Fruit fly (Drosophila melanogaster) whole organism, embryonic: ENCODE results near the gene Gyc89Da.

ENCODE experiments used
- Atf-2 ChIP-seq: fragments of 200-800 bp; sonication (Bioruptor generic); optimal IDR thresholded peaks from 2 replicates; lab custom pipeline; 2016; ENCODE audit warnings: missing biosample characterization, missing genetic modification characterization
- CG12104 ChIP-seq: fragments of 200-800 bp; sonication (Bioruptor generic); optimal IDR thresholded peaks from 3 replicates; lab custom pipeline; 2016; ENCODE audit warnings: missing biosample characterization, missing genetic modification characterization
- CG14441 ChIP-seq: fragments of 200-800 bp; sonication (Bioruptor generic); IDR thresholded peaks from 2 replicates; pipeline ENCODE4 v1.3.6; 2022; ENCODE audit warnings: missing biosample characterization, missing genetic modification characterization
- CG18764 ChIP-seq: fragments of 200-800 bp; sonication (Bioruptor generic); optimal IDR thresholded peaks from 3 replicates; lab custom pipeline; 2016; ENCODE audit warnings: missing biosample characterization, missing genetic modification characterization
- Ets65A ChIP-seq: fragments of 200-800 bp; sonication (Bioruptor generic); peaks from one replicate; lab custom pipeline; 2016; ENCODE audit warnings: missing biosample characterization, missing genetic modification characterization
- Hand ChIP-seq: fragments of 200-800 bp; sonication (Bioruptor generic); optimal IDR thresholded peaks from 2 replicates; lab custom pipeline; 2017; ENCODE audit warnings: mild to moderate bottlenecking, missing biosample characterization, missing genetic modification reagents, missing genetic modification characterization
- slou ChIP-seq: fragments of 200-800 bp; sonication (Bioruptor generic); optimal IDR thresholded peaks from 3 replicates; lab custom pipeline; 2016; ENCODE audit warnings: missing biosample characterization, missing genetic modification characterization
- trem ChIP-seq: fragments of 200-800 bp; optimal IDR thresholded peaks from 3 replicates; lab custom pipeline; 2019; ENCODE audit warnings: missing biosample characterization, mild to moderate bottlenecking, missing genetic modification characterization, moderate library complexity
- yki ChIP-seq: fragments of >200 bp; optimal IDR thresholded peaks from 3 replicates; lab custom pipeline; 2018

dm6 chr3R:16507706-16508105 is 35.3 kb downstream of the Gyc89Da start:
- TF ChIP-seq slou (no peak), Atf-2 (GFP tag; lab: Kevin White, UChicago) (no peak), trem (tag; lab: Kevin White, UChicago) (no peak), Ets65A (GFP tag; lab: Kevin White, UChicago) (no peak), Hand (no peak), CG14441 (GFP tag; lab: Robert Waterston, UW) (no peak), yki (lab: Kevin White, UChicago) (no peak), CG18764 (GFP tag; lab: Kevin White, UChicago) (no peak), CG12104 (no peak)
